Worm (Caenorhabditis elegans) whole organism, mixed stage, embryonic: Measurements from ENCODE around the gene tbx-36.

Source experiments
- blmp-1 ChIP-seq: fragments of 150-350 bp; optimal IDR thresholded peaks from 2 replicates; lab custom pipeline; 2014; ENCODE audit warnings: missing biosample characterization, missing genetic modification characterization
- elt-1 ChIP-seq: sonication (generic microtip); optimal IDR thresholded peaks from 2 replicates; lab custom pipeline; 2017; ENCODE audit warnings: missing genetic modification characterization, mild to moderate bottlenecking, missing compliant biosample characterization, antibody characterized with exemption, moderate library complexity, borderline replicate concordance; ENCODE audit not compliant: insufficient read depth
- elt-3 ChIP-seq: fragments of 150-350 bp; optimal IDR thresholded peaks from 2 replicates; lab custom pipeline; 2014; ENCODE audit warnings: missing biosample characterization, missing genetic modification characterization
- lin-13 ChIP-seq: fragments of 150-350 bp; optimal IDR thresholded peaks from 2 replicates; lab custom pipeline; 2014; ENCODE audit warnings: missing biosample characterization, missing genetic modification characterization
- mab-5 ChIP-seq: fragments of 150-350 bp; optimal IDR thresholded peaks from 2 replicates; lab custom pipeline; 2014; ENCODE audit warnings: missing biosample characterization, missing genetic modification characterization
- nhr-28 ChIP-seq: fragments of 150-350 bp; optimal IDR thresholded peaks from 2 replicates; lab custom pipeline; 2014; ENCODE audit warnings: missing biosample characterization, missing genetic modification characterization
- pha-4 ChIP-seq: fragments of 150-350 bp; optimal IDR thresholded peaks from 2 replicates; lab custom pipeline; 2018; ENCODE audit warnings: missing biosample characterization, missing genetic modification reagents, missing genetic modification characterization
- snpc-4 ChIP-seq: fragments of 150-350 bp; optimal IDR thresholded peaks from 2 replicates; lab custom pipeline; 2014; ENCODE audit warnings: missing biosample characterization, missing genetic modification characterization
- sptf-1 ChIP-seq: sonication (generic microtip); optimal IDR thresholded peaks from 2 replicates; lab custom pipeline; 2017; ENCODE audit warnings: mild to moderate bottlenecking, missing genetic modification characterization, moderate library complexity, missing compliant biosample characterization
- unc-39 ChIP-seq: fragments of 150-350 bp; optimal IDR thresholded peaks from 2 replicates; lab custom pipeline; 2014; ENCODE audit warnings: missing biosample characterization, missing genetic modification characterization
- unc-62 ChIP-seq: fragments of 150-350 bp; optimal IDR thresholded peaks from 2 replicates; lab custom pipeline; 2014; ENCODE audit warnings: missing biosample characterization, missing genetic modification reagents, missing genetic modification characterization
- zip-8 ChIP-seq: fragments of 150-350 bp; optimal IDR thresholded peaks from 2 replicates; lab custom pipeline; 2014; ENCODE audit warnings: missing biosample characterization, missing genetic modification characterization

DNA sequence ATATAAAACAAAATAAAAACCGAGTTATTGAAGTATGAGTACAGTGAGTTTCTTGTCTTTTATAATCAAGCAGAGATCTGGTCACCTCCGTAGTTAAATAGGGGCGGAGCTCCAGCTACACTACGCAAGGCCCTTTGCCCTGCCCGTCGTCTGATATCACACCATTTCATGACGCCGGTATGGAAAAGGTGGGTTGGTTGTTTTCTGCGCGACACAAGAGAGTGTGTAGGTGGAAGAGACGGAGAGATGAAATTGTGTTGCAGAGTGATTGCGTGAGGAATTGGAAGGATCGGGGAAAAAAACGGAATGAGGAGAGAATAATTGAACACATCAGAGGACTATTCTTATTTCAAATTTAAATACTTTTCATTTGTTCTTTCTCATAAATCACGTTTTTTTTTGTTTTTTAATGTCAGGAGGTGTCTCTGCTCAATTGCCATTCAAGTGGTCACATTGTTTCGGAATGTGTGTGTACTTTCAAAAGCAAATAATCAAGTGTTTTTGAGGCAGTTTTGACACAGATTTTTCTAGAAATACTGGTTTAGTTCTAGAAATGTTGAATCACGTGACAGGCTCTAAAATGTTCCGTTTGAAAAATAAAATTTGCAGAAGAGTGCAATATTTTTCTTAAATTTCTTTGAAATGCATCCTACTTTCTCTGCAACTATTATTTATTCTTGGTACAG lies 34.5 kb upstream of the tbx-36 start, which contains the start of gene ZK822.9:
- TF ChIP-seq nhr-28 (tag; lab: Kevin White, UChicago) (no peak), unc-62 (GFP tag; lab: Kevin White, UChicago) (no peak), snpc-4 (tag; lab: Kevin White, UChicago) (no peak), mab-5 (no peak), zip-8 (tag; lab: Kevin White, UChicago) (no peak), sptf-1 (no peak), unc-39 (no peak), lin-13 (tag; lab: Kevin White, UChicago) (no peak), elt-3 (no peak), pha-4 (tag; lab: Kevin White, UChicago) (no peak), blmp-1 (tag; lab: Kevin White, UChicago) (no peak), elt-1 (tag; lab: Kevin White, UChicago) (no peak)
